Worm (Caenorhabditis elegans) whole organism, L4 larva: ENCODE measurements around the gene clec-219.

Source experiments
- T20F7.1 ChIP-seq: fragments of 200-800 bp; sonication (Bioruptor generic); optimal IDR thresholded peaks from 2 replicates; lab custom pipeline; 2018; ENCODE audit warnings: mild to moderate bottlenecking, missing genetic modification characterization, missing compliant biosample characterization
- Y48G9A.11 ChIP-seq: fragments of 200-800 bp; sonication (Bioruptor generic); IDR thresholded peaks from 2 replicates; pipeline ENCODE4 v1.3.6; 2022; ENCODE audit warnings: missing genetic modification reagents, missing genetic modification characterization, missing compliant biosample characterization
- ZK546.5 ChIP-seq, 2 experiments: sonication (generic microtip); optimal IDR thresholded peaks; 2 replicates each; lab custom pipeline; 2017; ENCODE audit warnings: missing biosample characterization in 2 of 2, missing genetic modification characterization in 2 of 2
- ces-1 ChIP-seq: fragments of 150-350 bp; sonication (generic microtip); optimal IDR thresholded peaks from 4 replicates; lab custom pipeline; 2014; ENCODE audit warnings: missing biosample characterization, missing genetic modification reagents, missing genetic modification characterization
- egl-27 ChIP-seq: sonication (generic microtip); optimal IDR thresholded peaks from 3 replicates; lab custom pipeline; 2017; ENCODE audit warnings: missing biosample characterization, missing genetic modification reagents, missing genetic modification characterization
- lin-13 ChIP-seq: fragments of 150-350 bp; optimal IDR thresholded peaks from 2 replicates; lab custom pipeline; 2014; ENCODE audit warnings: missing biosample characterization, missing genetic modification reagents, missing genetic modification characterization
- mdl-1 ChIP-seq, 2 experiments: fragments of 150-350 bp in 1 of 2; sonication (generic microtip) in 1 of 2; optimal IDR thresholded peaks; 2 replicates each; lab custom pipeline; 2014 to 2017; ENCODE audit warnings: missing biosample characterization in 2 of 2, missing genetic modification characterization in 2 of 2
- pqm-1 ChIP-seq: sonication (generic microtip); optimal IDR thresholded peaks from 2 replicates; lab custom pipeline; 2017; ENCODE audit warnings: missing biosample characterization, missing genetic modification characterization
- skn-1 ChIP-seq: fragments of 150-350 bp; optimal IDR thresholded peaks from 2 replicates; lab custom pipeline; 2014; ENCODE audit warnings: missing biosample characterization, missing genetic modification characterization
- snpc-4 ChIP-seq: fragments of 150-350 bp; optimal IDR thresholded peaks from 2 replicates; lab custom pipeline; 2014; ENCODE audit warnings: missing biosample characterization, missing genetic modification characterization
- unc-39 ChIP-seq: sonication (generic microtip); optimal IDR thresholded peaks from 2 replicates; lab custom pipeline; 2017; ENCODE audit warnings: missing biosample characterization, missing genetic modification characterization
- unc-62 ChIP-seq, 3 experiments: fragments of 150-350 bp in 1 of 3; sonication (generic microtip); optimal IDR thresholded peaks in 2 of 3; peaks in 1 of 3; 1 replicate in 1 of 3; 2 replicates in 2 of 3; lab custom pipeline; 2014 to 2017; ENCODE audit warnings: missing biosample characterization in 3 of 3, missing genetic modification characterization in 3 of 3, missing genetic modification reagents in 3 of 3, missing genotype in 1 of 3

- TF ChIP-seq ZK546.5 (tag; optimal IDR thresholded peaks at IDR 0.05; lab: Kevin White, UChicago) (no peak), unc-62 (GFP tag; optimal IDR thresholded peaks at IDR 0.05 in 1 of 2; lab: Kevin White, UChicago) (no peak), unc-62 (tag; optimal IDR thresholded peaks at IDR 0.05; lab: Kevin White, UChicago) (no peak), unc-39 (tag; lab: Kevin White, UChicago) (no peak), egl-27 (no peak), pqm-1 (tag; lab: Kevin White, UChicago) (no peak), lin-13 (GFP tag; lab: Kevin White, UChicago) (no peak), mdl-1 (tag; optimal IDR thresholded peaks at IDR 0.05; lab: Kevin White, UChicago) (no peak), T20F7.1 (GFP tag; lab: Kevin White, UChicago) (no peak), skn-1 (tag; lab: Kevin White, UChicago) (no peak), ces-1 (GFP tag; lab: Kevin White, UChicago) (no peak), Y48G9A.11 (GFP tag; lab: Robert Waterston, UW) (no peak), snpc-4 (tag; lab: Kevin White, UChicago) (no peak)
These were observed 32.8 kb upstream of the clec-219 start for ce11 chrV:8285455-8285854.
